Fruit fly (Drosophila melanogaster): ENCODE results near the gene Gagr.

Gagr gene

DNA sequence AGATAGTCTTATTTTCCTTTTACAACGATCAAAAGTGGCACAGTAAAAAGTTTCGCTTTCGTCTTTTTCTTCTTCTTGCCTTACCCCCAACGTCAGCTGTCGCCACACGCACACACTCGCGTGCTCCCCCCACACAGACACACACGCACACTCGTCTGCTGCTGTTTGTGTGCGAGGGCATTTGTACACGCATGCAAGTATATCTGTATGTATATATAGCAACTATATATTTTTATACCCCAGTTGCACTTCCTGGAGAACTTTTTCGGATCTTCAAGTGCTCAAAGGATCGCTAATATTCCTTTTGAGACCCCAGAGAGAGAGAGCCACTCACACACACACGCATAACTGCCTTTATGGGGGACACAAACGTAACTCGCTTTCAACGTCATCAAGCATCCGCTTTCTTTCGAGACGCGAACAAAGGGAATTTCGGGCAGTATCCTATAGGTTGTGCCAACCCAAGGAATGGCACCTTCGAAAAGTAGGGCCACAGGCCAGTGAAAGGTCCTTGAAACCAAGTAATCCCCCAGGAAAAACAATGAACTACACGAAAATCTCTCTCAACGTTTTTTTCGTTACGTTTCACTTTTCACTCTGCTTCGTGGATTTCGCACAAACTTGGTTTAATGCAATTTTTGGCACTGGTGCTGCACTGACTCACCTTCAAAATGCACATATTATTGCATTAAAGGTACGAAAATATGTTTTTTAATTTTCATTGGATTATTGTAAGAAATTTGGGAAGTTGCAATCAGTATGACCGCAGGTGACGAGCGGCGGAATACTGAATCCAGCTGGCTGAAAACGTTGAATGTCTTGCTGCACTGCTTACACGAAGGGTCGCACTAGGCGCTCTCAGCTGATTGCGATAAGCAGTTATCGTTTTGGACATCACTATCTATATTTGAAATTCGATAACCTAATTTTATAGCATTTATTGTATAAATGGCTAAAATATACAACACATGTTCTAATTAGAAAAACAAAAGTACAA, 16.3 kb upstream of the Gagr start, which contains the start of gene roq (continued):
- TF ChIP-seq CG15514 (GFP tag; optimal IDR thresholded peaks at IDR 0.05) (peak; percentile 53), CG10267 (tag; optimal IDR thresholded peaks at IDR 0.05) (peak; percentile 28), CG14860 (GFP tag; IDR thresholded peaks at IDR 0.05; ENCODE audit: partially characterized antibody) (peak; percentile 51; the same call in 2 of the 3 replicates), CG8765 (GFP tag; IDR thresholded peaks at IDR 0.05) (no peak), CG33213 (GFP tag; optimal IDR thresholded peaks at IDR 0.05) (peak; percentile 44), CG14441 (GFP tag; IDR thresholded peaks at IDR 0.05) (no peak; the same call in 1 of the 2 replicates), E2f2 (GFP tag; IDR thresholded peaks at IDR 0.05) (peak; percentile 89), onecut (GFP tag; IDR thresholded peaks at IDR 0.05) (no peak), stwl (tag; optimal IDR thresholded peaks at IDR 0.05) (peak; percentile 88), Med (GFP tag) (peak; percentile 71), CG2129 (GFP tag; IDR thresholded peaks at IDR 0.05; ENCODE audit: partially characterized antibody) (no peak), corto (GFP tag; optimal IDR thresholded peaks at IDR 0.05) (peak; percentile 15), nerfin-2 (GFP tag; IDR thresholded peaks at IDR 0.05; ENCODE audit: partially characterized antibody) (peak; percentile 65; the same call in 1 of the 2 replicates), CG13287 (GFP tag; IDR thresholded peaks at IDR 0.05; ENCODE audit: partially characterized antibody) (peak; percentile 72; the same call in 1 of the 2 replicates), MBD-R2 (GFP tag; IDR thresholded peaks at IDR 0.05) (peak; percentile 77), CG13624 (GFP tag; optimal IDR thresholded peaks at IDR 0.05) (peak; percentile 12), CoRest (tag; optimal IDR thresholded peaks at IDR 0.05) (peak; percentile 34), sug (tag; optimal IDR thresholded peaks at IDR 0.05) (peak; percentile 93), CG12391 (tag; optimal IDR thresholded peaks at IDR 0.05) (peak; percentile 24), sna (GFP tag; IDR thresholded peaks at IDR 0.05; ENCODE audit: partially characterized antibody) (0 out of 2 replicates have a peak, but pooled peaks have one; percentile 19), CG12769 (tag; optimal IDR thresholded peaks at IDR 0.05) (peak; percentile 38), lola (GFP tag; optimal IDR thresholded peaks at IDR 0.05) (peak in 1 of 3 experiments; percentile 88), CG31441 (GFP tag; IDR thresholded peaks at IDR 0.05) (no peak), exex (tag; optimal IDR thresholded peaks at IDR 0.05) (peak; percentile 26), Stat92E (GFP tag; optimal IDR thresholded peaks at IDR 0.05) (peak in 2 of 3 experiments; percentile 28 to 82), CG12942 (GFP tag; optimal IDR thresholded peaks at IDR 0.05) (no peak), Dp (GFP tag; optimal IDR thresholded peaks at IDR 0.05) (peak; percentile 86), cad (GFP tag; optimal IDR thresholded peaks at IDR 0.05) (peak; percentile 3), MESR4 (GFP tag; optimal IDR thresholded peaks at IDR 0.05) (peak; percentile 57), crp (GFP tag; optimal IDR thresholded peaks at IDR 0.05) (peak; percentile 96 to 99), CG17359 (tag; optimal IDR thresholded peaks at IDR 0.05) (no peak), ato (GFP tag; IDR thresholded peaks at IDR 0.05; ENCODE audit: partially characterized antibody) (peak; percentile 46; the same call in 1 of the 2 replicates), CG13775 (GFP tag; optimal IDR thresholded peaks at IDR 0.05) (no peak), sd (tag; optimal IDR thresholded peaks at IDR 0.05) (no peak), GATAe (GFP tag; conservative IDR thresholded peaks at IDR 0.05) (peak; percentile 14; the same call in 1 of the 2 replicates), bbx (GFP tag; IDR thresholded peaks at IDR 0.05; ENCODE audit: partially characterized antibody) (peak; percentile 51), CG16813 (GFP tag; IDR thresholded peaks at IDR 0.05; ENCODE audit: partially characterized antibody) (peak; percentile 42; the same call in 2 of the 3 replicates), repo (GFP tag; optimal IDR thresholded peaks at IDR 0.05) (no peak), YL-1 (GFP tag; optimal IDR thresholded peaks at IDR 0.05) (peak; percentile 66), HmgD (GFP tag; optimal IDR thresholded peaks at IDR 0.05) (peak; percentile 59), ttk (GFP tag; IDR thresholded peaks at IDR 0.05) (no peak), cg (GFP tag; optimal IDR thresholded peaks at IDR 0.05) (peak; percentile 98), Spps (tag; optimal IDR thresholded peaks at IDR 0.05) (no peak), CG18011 (GFP tag; optimal IDR thresholded peaks at IDR 0.05) (peak; percentile 24), CG10959 (GFP tag; IDR thresholded peaks at IDR 0.05) (no peak)

All from whole organism, embryonic.